Fruit fly (Drosophila melanogaster) whole organism, adult: ENCODE data around the gene CG12035.

Experiments
- CG14711 ChIP-seq: fragments of 200-800 bp; sonication (Bioruptor generic); optimal IDR thresholded peaks from 2 replicates; lab custom pipeline; 2018; ENCODE audit warnings: missing biosample characterization, mild to moderate bottlenecking, missing genetic modification characterization, moderate library complexity
- CG1620 ChIP-seq: fragments of 200-800 bp; sonication (Bioruptor generic); optimal IDR thresholded peaks from 2 replicates; lab custom pipeline; 2016; ENCODE audit warnings: missing biosample characterization, missing genetic modification characterization
- cic ChIP-seq: fragments of 200-800 bp; sonication (Bioruptor generic); optimal IDR thresholded peaks from 2 replicates; lab custom pipeline; 2017; ENCODE audit warnings: missing biosample characterization, mild to moderate bottlenecking, missing genetic modification characterization, moderate library complexity
- kay ChIP-seq: fragments of 200-800 bp; sonication (Bioruptor generic); peaks from one replicate; lab custom pipeline; 2016; ENCODE audit warnings: missing biosample characterization, missing genetic modification characterization, borderline replicate concordance
- tj ChIP-seq: fragments of 200-800 bp; sonication (Bioruptor generic); optimal IDR thresholded peaks from 3 replicates; lab custom pipeline; 2017; ENCODE audit warnings: missing biosample characterization, mild to moderate bottlenecking, missing genetic modification characterization, moderate library complexity
- toe ChIP-seq: fragments of 200-800 bp; sonication (Bioruptor generic); optimal IDR thresholded peaks from 2 replicates; lab custom pipeline; 2016; ENCODE audit warnings: missing biosample characterization, missing genetic modification characterization

DNA sequence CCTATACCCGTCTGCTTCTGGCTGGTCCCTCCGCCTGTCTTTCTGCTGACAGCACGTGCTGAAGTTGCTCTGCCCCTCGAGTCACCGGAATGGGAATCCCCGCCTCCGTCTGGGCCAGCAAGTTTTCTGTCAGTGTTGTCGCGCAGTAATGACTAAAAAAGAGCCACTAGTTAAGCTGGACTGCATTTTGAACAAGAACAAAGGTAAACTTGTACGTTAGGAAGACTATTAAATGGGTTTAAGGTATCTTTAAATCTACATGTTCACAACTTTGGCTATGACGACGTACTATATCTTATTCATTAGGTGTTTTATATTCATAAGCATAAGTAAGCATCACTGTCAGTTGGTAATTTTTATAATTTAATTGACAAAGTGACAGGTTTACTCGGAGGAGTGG lies 44.8 kb upstream of the CG12035 start:
- TF ChIP-seq tj (GFP tag; lab: Kevin White, UChicago) (no peak), kay (GFP tag; lab: Kevin White, UChicago) (no peak), CG14711 (tag; lab: Kevin White, UChicago) (no peak), CG1620 (GFP tag; lab: Kevin White, UChicago) (no peak), toe (GFP tag; lab: Kevin White, UChicago) (no peak), cic (GFP tag; lab: Kevin White, UChicago) (no peak)
